Worm (Caenorhabditis elegans) whole organism, L3 larva: ENCODE measurements around the gene C40H5.2.

Experiments
- ceh-16 ChIP-seq: sonication (generic microtip); optimal IDR thresholded peaks from 2 replicates; lab custom pipeline; 2017; ENCODE audit warnings: missing biosample characterization, missing genetic modification characterization
- ceh-28 ChIP-seq: fragments of 150-350 bp; optimal IDR thresholded peaks from 2 replicates; lab custom pipeline; 2014; ENCODE audit warnings: missing biosample characterization, missing genetic modification reagents, missing genetic modification characterization
- ceh-9 ChIP-seq: sonication (generic microtip); optimal IDR thresholded peaks from 2 replicates; lab custom pipeline; 2018; ENCODE audit warnings: missing biosample characterization, missing genetic modification characterization
- egl-27 ChIP-seq: sonication (generic microtip); optimal IDR thresholded peaks from 4 replicates; lab custom pipeline; 2017; ENCODE audit warnings: missing biosample characterization, missing genetic modification reagents, missing genetic modification characterization
- elt-2 ChIP-seq: sonication (generic microtip); optimal IDR thresholded peaks from 2 replicates; lab custom pipeline; 2016; ENCODE audit warnings: missing genetic modification reagents, mild to moderate bottlenecking, missing genetic modification characterization, missing compliant biosample characterization
- nhr-11 ChIP-seq: fragments of 150-350 bp; optimal IDR thresholded peaks from 2 replicates; lab custom pipeline; 2014; ENCODE audit warnings: missing biosample characterization, missing genetic modification characterization
- nhr-28 ChIP-seq: fragments of 150-350 bp; optimal IDR thresholded peaks from 2 replicates; lab custom pipeline; 2014; ENCODE audit warnings: missing biosample characterization, missing genetic modification characterization
- nhr-77 ChIP-seq: fragments of 150-350 bp; optimal IDR thresholded peaks from 2 replicates; lab custom pipeline; 2014; ENCODE audit warnings: missing biosample characterization, missing genetic modification characterization
- pqm-1 ChIP-seq: fragments of 150-350 bp; optimal IDR thresholded peaks from 2 replicates; lab custom pipeline; 2017; ENCODE audit warnings: missing biosample characterization, missing genetic modification characterization, inconsistent platforms
- snpc-4 ChIP-seq: fragments of 150-350 bp; optimal IDR thresholded peaks from 2 replicates; lab custom pipeline; 2014; ENCODE audit warnings: missing biosample characterization, missing genetic modification characterization
- zag-1 ChIP-seq: fragments of 150-350 bp; optimal IDR thresholded peaks from 2 replicates; lab custom pipeline; 2014; ENCODE audit warnings: missing biosample characterization, missing genetic modification characterization
- ztf-11 ChIP-seq: fragments of 150-350 bp; optimal IDR thresholded peaks from 2 replicates; lab custom pipeline; 2014; ENCODE audit warnings: missing biosample characterization, missing genetic modification characterization

- TF ChIP-seq snpc-4 (tag; lab: Kevin White, UChicago) (no peak), ceh-28 (tag; lab: Kevin White, UChicago) (no peak), ztf-11 (no peak), nhr-28 (tag; lab: Kevin White, UChicago) (no peak), zag-1 (tag; lab: Kevin White, UChicago) (no peak), egl-27 (tag; lab: Kevin White, UChicago) (no peak), nhr-11 (tag; lab: Kevin White, UChicago) (no peak), ceh-9 (tag; lab: Kevin White, UChicago) (no peak), pqm-1 (tag; lab: Kevin White, UChicago) (no peak), nhr-77 (tag; lab: Kevin White, UChicago) (no peak), ceh-16 (no peak), elt-2 (tag; lab: Kevin White, UChicago) (no peak)
These were observed 34.3 kb upstream of the C40H5.2 start for ce11 chrX:11711437-11712080.
